Fruit fly (Drosophila melanogaster) whole organism, pupa: ENCODE data around the gene sun.

Experiments used
- CG12605 ChIP-seq: fragments of 200-800 bp; sonication (Bioruptor generic); IDR thresholded peaks from 2 replicates; pipeline ENCODE4 v1.3.6; 2022; ENCODE audit warnings: missing biosample characterization, missing genetic modification characterization
- CG15710 ChIP-seq: fragments of 200-800 bp; sonication (Bioruptor generic); optimal IDR thresholded peaks from 2 replicates; lab custom pipeline; 2018; ENCODE audit warnings: missing biosample characterization, mild to moderate bottlenecking, missing genetic modification characterization, moderate library complexity
- CG17806 ChIP-seq: fragments of 200-800 bp; sonication (Bioruptor generic); optimal IDR thresholded peaks from 2 replicates; lab custom pipeline; 2018; ENCODE audit warnings: missing biosample characterization, mild to moderate bottlenecking, missing genetic modification characterization, moderate library complexity
- CG32121 ChIP-seq: fragments of 200-800 bp; sonication (Bioruptor generic); IDR thresholded peaks from 2 replicates; pipeline ENCODE4 v1.3.6; 2022; ENCODE audit warnings: missing biosample characterization, missing genetic modification characterization
- Ets98B ChIP-seq: fragments of 200-800 bp; sonication (Bioruptor generic); IDR thresholded peaks from 2 replicates; pipeline ENCODE4 v1.3.6; 2022; ENCODE audit warnings: missing biosample characterization, missing genetic modification characterization
- rn ChIP-seq: fragments of 200-800 bp; sonication (Bioruptor generic); IDR thresholded peaks from 2 replicates; pipeline ENCODE4 v1.3.6; 2022; ENCODE audit warnings: missing biosample characterization, missing genetic modification characterization

dm6 chrX:15893732-15894264, 44.7 kb upstream of the sun start:
- TF ChIP-seq rn (GFP tag; lab: Robert Waterston, UW) = no peak
- TF ChIP-seq CG12605 = no peak
- no peak for TF ChIP-seq CG32121
- no peak for TF ChIP-seq Ets98B (GFP tag; lab: Robert Waterston, UW)
- TF ChIP-seq CG15710 = no peak
- TF ChIP-seq CG17806 (tag; lab: Kevin White, UChicago) = no peak
